Fruit fly (Drosophila melanogaster) whole organism, wandering third instar larva: ENCODE results near the gene CG5181.

Experiments used
- Dfd ChIP-seq: fragments of >200 bp; optimal IDR thresholded peaks from 2 replicates; lab custom pipeline; 2017; ENCODE audit warnings: missing biosample characterization, missing genetic modification characterization
- HLH106 ChIP-seq: fragments of 200-800 bp; optimal IDR thresholded peaks from 3 replicates; lab custom pipeline; 2019; ENCODE audit warnings: missing biosample characterization, mild to moderate bottlenecking, missing genetic modification characterization, moderate library complexity
- Hr83 ChIP-seq: fragments of 200-300 bp; sonication (Bioruptor generic); optimal IDR thresholded peaks from 2 replicates; lab custom pipeline; 2016; ENCODE audit warnings: missing biosample characterization, mild to moderate bottlenecking, missing genetic modification characterization, moderate library complexity; ENCODE audit not compliant: poor library complexity, severe bottlenecking
- Jra ChIP-seq: sonication (Bioruptor generic); optimal IDR thresholded peaks from 2 replicates; lab custom pipeline; 2016; ENCODE audit warnings: missing biosample characterization, missing genetic modification characterization
- Myc ChIP-seq: fragments of >200 bp; optimal IDR thresholded peaks from 2 replicates; lab custom pipeline; 2017
- Vsx2 ChIP-seq: fragments of 200-300, 225-300 bp; sonication (Bioruptor generic); optimal IDR thresholded peaks from 2 replicates; lab custom pipeline; 2018; ENCODE audit warnings: missing biosample characterization, missing genetic modification characterization; ENCODE audit not compliant: partially characterized antibody
- br ChIP-seq: fragments of 200-800 bp; sonication (Bioruptor generic); optimal IDR thresholded peaks from 2 replicates; lab custom pipeline; 2016; ENCODE audit warnings: missing biosample characterization, missing genetic modification characterization
- ey ChIP-seq: fragments of 200-800 bp; sonication (Bioruptor generic); optimal IDR thresholded peaks from 2 replicates; lab custom pipeline; 2016; ENCODE audit warnings: missing biosample characterization, missing genetic modification characterization
- foxo ChIP-seq, 2 experiments: fragments of 200-800 bp; sonication (Bioruptor generic); optimal IDR thresholded peaks; 2 replicates in 1 of 2; 3 replicates in 1 of 2; lab custom pipeline; 2016 to 2017; ENCODE audit warnings: missing biosample characterization in 2 of 2, missing genetic modification characterization in 2 of 2
- fru ChIP-seq: fragments of 200-800 bp; sonication (Bioruptor generic); optimal IDR thresholded peaks from 3 replicates; lab custom pipeline; 2016; ENCODE audit warnings: missing biosample characterization, mild to moderate bottlenecking, missing genetic modification characterization
- h ChIP-seq: fragments of 200-800 bp; sonication (Bioruptor generic); optimal IDR thresholded peaks from 3 replicates; lab custom pipeline; 2016; ENCODE audit warnings: missing biosample characterization, mild to moderate bottlenecking, missing genetic modification characterization
- pan ChIP-seq: fragments of >200 bp; optimal IDR thresholded peaks from 2 replicates; lab custom pipeline; 2017
- psq ChIP-seq: fragments of 200-800 bp; sonication (Bioruptor generic); optimal IDR thresholded peaks from 3 replicates; lab custom pipeline; 2017; ENCODE audit warnings: missing biosample characterization, mild to moderate bottlenecking, missing genetic modification characterization, moderate library complexity
- sage ChIP-seq: fragments of 200-800 bp; sonication (Bioruptor generic); optimal IDR thresholded peaks from 2 replicates; lab custom pipeline; 2016; ENCODE audit warnings: missing biosample characterization, mild to moderate bottlenecking, missing genetic modification characterization

- TF ChIP-seq fru (GFP tag; lab: Kevin White, UChicago) = no peak
- no peak for TF ChIP-seq br (GFP tag; lab: Kevin White, UChicago)
- TF ChIP-seq psq = no peak
- no peak for TF ChIP-seq pan (lab: Kevin White, UChicago)
- no peak for TF ChIP-seq Vsx2
- TF ChIP-seq ey (GFP tag; lab: Kevin White, UChicago) = no peak
- no peak for TF ChIP-seq foxo (GFP tag; optimal IDR thresholded peaks at IDR 0.05; lab: Kevin White, UChicago)
- TF ChIP-seq HLH106 = no peak
- no peak for TF ChIP-seq Dfd (GFP tag; lab: Kevin White, UChicago)
- TF ChIP-seq h = no peak
- no peak for TF ChIP-seq Jra (GFP tag; lab: Kevin White, UChicago)
- no peak for TF ChIP-seq sage
- TF ChIP-seq Myc (lab: Kevin White, UChicago) = no peak
- TF ChIP-seq Hr83 = no peak
Observed at dm6 chr2L:7404923-7405322, 4.7 kb downstream of the CG5181 start, which contains the start of gene CG5177.
